Fruit fly (Drosophila melanogaster) whole organism, larva: ENCODE data around the gene CG43658.

Experiments used
- noc ChIP-seq: fragments of 200-800 bp; sonication (Bioruptor generic); optimal IDR thresholded peaks from 3 replicates; lab custom pipeline; 2019; ENCODE audit warnings: missing biosample characterization, mild to moderate bottlenecking, missing genetic modification characterization, moderate library complexity

CG43658 gene

dm6 chrX:17423310-17423945 lies 137.6 kb downstream of the CG43658 start, which contains the start of gene ENGase:
Gene ENGase, plus strand, starts transcription at chrX:17423591.
- no peak for TF ChIP-seq noc (tag; lab: Kevin White, UChicago)

dm6 chrX:17421987-17422386 lies 139.0 kb downstream of the CG43658 start, which contains the start of gene CG8611:
Gene CG8611, minus strand, starts transcription at chrX:17422145.
- TF ChIP-seq noc (tag; lab: Kevin White, UChicago) = no peak

- TF ChIP-seq noc (tag; lab: Kevin White, UChicago) = no peak
Measured at dm6 chrX:17407737-17408136, 153.2 kb downstream of the CG43658 start.
